Worm (Caenorhabditis elegans) whole organism, L2 larva: ENCODE measurements around the gene glr-1.

ENCODE experiments used
- ama-1 ChIP-seq: fragments of 150-350 bp; optimal IDR thresholded peaks from 2 replicates; lab custom pipeline; 2018; ENCODE audit warnings: inconsistent platforms
- elt-3 ChIP-seq: sonication (generic microtip); optimal IDR thresholded peaks from 2 replicates; lab custom pipeline; 2017; ENCODE audit warnings: missing biosample characterization, missing genetic modification characterization
- nhr-25 ChIP-seq: fragments of 150-350 bp; sonication (generic microtip); optimal IDR thresholded peaks from 3 replicates; lab custom pipeline; 2014; ENCODE audit warnings: missing biosample characterization, missing genetic modification characterization
- skn-1 ChIP-seq: sonication (generic microtip); optimal IDR thresholded peaks from 2 replicates; lab custom pipeline; 2017; ENCODE audit warnings: missing biosample characterization, missing genetic modification characterization
- ztf-11 ChIP-seq: sonication (generic microtip); optimal IDR thresholded peaks from 2 replicates; lab custom pipeline; 2017; ENCODE audit warnings: missing biosample characterization, missing genetic modification characterization

DNA sequence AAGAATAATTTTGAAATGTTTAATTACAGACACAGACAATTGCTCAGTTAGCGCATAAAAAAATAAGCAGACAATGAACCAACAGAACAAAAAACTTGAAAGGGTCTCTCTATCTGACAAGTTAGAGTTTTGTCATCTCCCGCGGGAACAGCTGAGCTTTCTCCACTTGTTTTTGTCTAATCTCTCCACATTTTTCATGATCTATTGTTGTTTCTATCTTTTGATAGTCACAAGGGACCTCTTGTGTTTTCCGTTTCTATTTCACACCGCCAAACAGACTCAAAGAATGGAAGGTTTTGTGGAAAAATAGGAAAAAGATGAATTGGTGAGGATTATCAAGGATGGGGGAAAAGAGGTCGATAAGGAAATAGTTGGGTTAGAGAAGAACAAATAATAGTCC is 48.4 kb upstream of the glr-1 start:
- TF ChIP-seq skn-1 (no peak), elt-3 (tag; lab: Kevin White, UChicago) (no peak), ztf-11 (tag; lab: Kevin White, UChicago) (no peak), ama-1 (lab: Kevin White, UChicago) (no peak), nhr-25 (tag; lab: Kevin White, UChicago) (no peak)
